Worm (Caenorhabditis elegans) whole organism, mixed stage, embryonic: Measurements from ENCODE around the gene clec-198.

Experiments
- bed-3 ChIP-seq: fragments of 200-800 bp; sonication (Bioruptor generic); optimal IDR thresholded peaks from 3 replicates; lab custom pipeline; 2018; ENCODE audit warnings: mild to moderate bottlenecking, missing genetic modification characterization, moderate library complexity, missing compliant biosample characterization
- ceh-39 ChIP-seq: fragments of 150-350 bp; optimal IDR thresholded peaks from 2 replicates; lab custom pipeline; 2014; ENCODE audit warnings: missing biosample characterization, missing genetic modification characterization
- ces-1 ChIP-seq: fragments of 150-350 bp; optimal IDR thresholded peaks from 2 replicates; lab custom pipeline; 2014; ENCODE audit warnings: missing biosample characterization, missing genetic modification reagents, missing genetic modification characterization
- cnd-1 ChIP-seq: fragments of 200-800 bp; sonication (Bioruptor generic); optimal IDR thresholded peaks from 2 replicates; lab custom pipeline; 2018; ENCODE audit warnings: mild to moderate bottlenecking, missing genetic modification characterization, missing compliant biosample characterization
- elt-1 ChIP-seq: sonication (generic microtip); optimal IDR thresholded peaks from 2 replicates; lab custom pipeline; 2017; ENCODE audit warnings: missing genetic modification characterization, mild to moderate bottlenecking, missing compliant biosample characterization, antibody characterized with exemption, moderate library complexity, borderline replicate concordance; ENCODE audit not compliant: insufficient read depth
- elt-3 ChIP-seq: fragments of 150-350 bp; optimal IDR thresholded peaks from 2 replicates; lab custom pipeline; 2014; ENCODE audit warnings: missing biosample characterization, missing genetic modification characterization
- lsy-2 ChIP-seq: fragments of 150-350 bp; optimal IDR thresholded peaks from 2 replicates; lab custom pipeline; 2014; ENCODE audit warnings: missing biosample characterization, missing genetic modification characterization
- nhr-28 ChIP-seq: fragments of 150-350 bp; optimal IDR thresholded peaks from 2 replicates; lab custom pipeline; 2014; ENCODE audit warnings: missing biosample characterization, missing genetic modification characterization
- nhr-76 ChIP-seq: sonication (generic microtip); optimal IDR thresholded peaks from 2 replicates; lab custom pipeline; 2017; ENCODE audit warnings: missing biosample characterization, missing genetic modification characterization
- pha-4 ChIP-seq: fragments of 150-350 bp; optimal IDR thresholded peaks from 2 replicates; lab custom pipeline; 2018; ENCODE audit warnings: missing biosample characterization, missing genetic modification reagents, missing genetic modification characterization
- snpc-4 ChIP-seq: fragments of 150-350 bp; optimal IDR thresholded peaks from 2 replicates; lab custom pipeline; 2014; ENCODE audit warnings: missing biosample characterization, missing genetic modification characterization
- sptf-1 ChIP-seq: sonication (generic microtip); optimal IDR thresholded peaks from 2 replicates; lab custom pipeline; 2017; ENCODE audit warnings: mild to moderate bottlenecking, missing genetic modification characterization, moderate library complexity, missing compliant biosample characterization
- unc-62 ChIP-seq: fragments of 150-350 bp; optimal IDR thresholded peaks from 2 replicates; lab custom pipeline; 2014; ENCODE audit warnings: missing biosample characterization, missing genetic modification reagents, missing genetic modification characterization

DNA sequence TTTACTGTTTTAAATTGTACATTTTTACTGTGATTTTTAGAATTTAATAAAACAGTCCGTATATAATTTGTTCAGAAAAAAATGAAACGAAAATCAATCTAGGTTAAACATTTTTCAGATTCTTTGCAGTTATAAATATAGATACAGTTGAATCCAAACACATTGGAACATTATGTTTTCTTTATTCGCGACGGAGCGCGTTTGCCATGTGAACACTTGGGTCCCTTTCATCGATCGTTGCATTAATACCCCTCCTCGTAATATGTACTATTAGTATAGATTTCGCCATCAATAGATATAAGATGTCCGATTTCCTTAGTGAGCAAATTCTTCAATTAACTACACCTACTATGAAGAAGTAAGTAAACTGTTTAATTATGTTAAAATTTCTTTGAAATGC is 11.9 kb upstream of the clec-198 start, which contains the start of gene C49C3.8:
- TF ChIP-seq sptf-1 (tag; lab: Kevin White, UChicago): no peak
- TF ChIP-seq lsy-2 (tag; lab: Kevin White, UChicago): no peak
- TF ChIP-seq bed-3 (GFP tag; lab: Kevin White, UChicago): no peak
- TF ChIP-seq nhr-28: no peak
- TF ChIP-seq ceh-39: peak; percentile 59
- TF ChIP-seq pha-4: no peak
- no peak for TF ChIP-seq elt-1 (tag; lab: Kevin White, UChicago)
- no peak for TF ChIP-seq unc-62 (GFP tag; lab: Kevin White, UChicago)
- peak; percentile 43 for TF ChIP-seq ces-1 (GFP tag; lab: Kevin White, UChicago)
- TF ChIP-seq snpc-4 (tag; lab: Kevin White, UChicago): no peak
- no peak for TF ChIP-seq nhr-76
- TF ChIP-seq elt-3: no peak
- TF ChIP-seq cnd-1 (tag; lab: Kevin White, UChicago): no peak
